Worm (Caenorhabditis elegans) whole organism, L2 larva: ENCODE data around the gene C05G5.1.
A peak's percentile ranks its signal among the peaks of the same experiment; 100 is the strongest.

Source experiments
- C34F6.9 ChIP-seq: fragments of 150-350 bp; optimal IDR thresholded peaks from 2 replicates; lab custom pipeline; 2014; ENCODE audit warnings: missing biosample characterization, missing genetic modification characterization
- Y55F3AM.14 ChIP-seq: fragments of 200-800 bp; sonication (Bioruptor generic); optimal IDR thresholded peaks from 2 replicates; lab custom pipeline; 2018; ENCODE audit warnings: mild to moderate bottlenecking, missing genetic modification characterization, missing compliant biosample characterization
- ZK546.5 ChIP-seq: sonication (generic microtip); optimal IDR thresholded peaks from 2 replicates; lab custom pipeline; 2017; ENCODE audit warnings: missing biosample characterization, missing genetic modification characterization
- alr-1 ChIP-seq: fragments of 150-350 bp; optimal IDR thresholded peaks from 2 replicates; lab custom pipeline; 2014; ENCODE audit warnings: missing biosample characterization, missing genetic modification characterization
- ama-1 ChIP-seq: fragments of 150-350 bp; optimal IDR thresholded peaks from 2 replicates; lab custom pipeline; 2018; ENCODE audit warnings: inconsistent platforms
- ceh-82 ChIP-seq: fragments of 150-350 bp; optimal IDR thresholded peaks from 2 replicates; lab custom pipeline; 2014; ENCODE audit warnings: missing biosample characterization, missing genetic modification characterization
- crh-2 ChIP-seq: sonication (generic microtip); optimal IDR thresholded peaks from 2 replicates; lab custom pipeline; 2017; ENCODE audit warnings: missing biosample characterization, missing genetic modification characterization
- dmd-4 ChIP-seq: sonication (generic microtip); optimal IDR thresholded peaks from 2 replicates; lab custom pipeline; 2017; ENCODE audit warnings: missing biosample characterization, missing genetic modification characterization
- egl-27 ChIP-seq: sonication (generic microtip); optimal IDR thresholded peaks from 3 replicates; lab custom pipeline; 2017; ENCODE audit warnings: missing biosample characterization, missing genetic modification reagents, missing genetic modification characterization
- elt-1 ChIP-seq: fragments of 150-350 bp; optimal IDR thresholded peaks from 2 replicates; lab custom pipeline; 2014; ENCODE audit warnings: missing biosample characterization, missing genetic modification characterization
- fos-1 ChIP-seq: fragments of 150-350 bp; optimal IDR thresholded peaks from 2 replicates; lab custom pipeline; 2014; ENCODE audit warnings: missing biosample characterization, missing genetic modification characterization
- gmeb-1 ChIP-seq: fragments of 150-350 bp; optimal IDR thresholded peaks from 2 replicates; lab custom pipeline; 2014; ENCODE audit warnings: missing biosample characterization, missing genetic modification characterization
- lin-11 ChIP-seq: fragments of 150-350 bp; sonication (generic microtip); optimal IDR thresholded peaks from 2 replicates; lab custom pipeline; 2014; ENCODE audit warnings: missing biosample characterization, missing genetic modification characterization, inconsistent platforms, mixed read lengths
- lin-13 ChIP-seq: fragments of 150-350 bp; optimal IDR thresholded peaks from 2 replicates; lab custom pipeline; 2014; ENCODE audit warnings: missing biosample characterization, missing genetic modification reagents, missing genetic modification characterization
- lsy-2 ChIP-seq, 2 experiments: fragments of 150-350 bp in 1 of 2; sonication (generic microtip) in 1 of 2; optimal IDR thresholded peaks; 2 replicates each; lab custom pipeline; 2014 to 2017; ENCODE audit warnings: missing biosample characterization in 2 of 2, missing genetic modification characterization in 2 of 2
- mab-5 ChIP-seq: fragments of 150-350 bp; optimal IDR thresholded peaks from 2 replicates; lab custom pipeline; 2014; ENCODE audit warnings: missing biosample characterization, missing genetic modification characterization
- mbf-1 ChIP-seq: sonication (generic microtip); optimal IDR thresholded peaks from 2 replicates; lab custom pipeline; 2017; ENCODE audit warnings: missing biosample characterization, missing genetic modification characterization
- mdl-1 ChIP-seq, 2 experiments: fragments of 150-350 bp in 1 of 2; sonication (generic microtip) in 1 of 2; optimal IDR thresholded peaks; 2 replicates each; lab custom pipeline; 2017; ENCODE audit warnings: missing biosample characterization in 2 of 2, missing genetic modification characterization in 2 of 2
- nhr-10 ChIP-seq: sonication (generic microtip); optimal IDR thresholded peaks from 2 replicates; lab custom pipeline; 2017; ENCODE audit warnings: missing biosample characterization, missing genetic modification characterization
- nhr-12 ChIP-seq: fragments of 150-350 bp; optimal IDR thresholded peaks from 2 replicates; lab custom pipeline; 2014; ENCODE audit warnings: missing biosample characterization, missing genetic modification characterization
- nhr-129 ChIP-seq: fragments of 150-350 bp; optimal IDR thresholded peaks from 2 replicates; lab custom pipeline; 2014; ENCODE audit warnings: missing biosample characterization, missing genetic modification characterization
- nhr-21 ChIP-seq: fragments of 150-350 bp; optimal IDR thresholded peaks from 2 replicates; lab custom pipeline; 2014; ENCODE audit warnings: missing biosample characterization, missing genetic modification characterization
- nhr-23 ChIP-seq: fragments of 150-350 bp; optimal IDR thresholded peaks from 2 replicates; lab custom pipeline; 2014; ENCODE audit warnings: missing biosample characterization, missing genetic modification reagents, missing genetic modification characterization
- nhr-237 ChIP-seq: fragments of 150-350 bp; optimal IDR thresholded peaks from 2 replicates; lab custom pipeline; 2014; ENCODE audit warnings: missing biosample characterization, missing genetic modification characterization
- nhr-6 ChIP-seq: fragments of 150-350 bp; optimal IDR thresholded peaks from 2 replicates; lab custom pipeline; 2014; ENCODE audit warnings: missing biosample characterization, missing genetic modification characterization
- nhr-77 ChIP-seq: fragments of 150-350 bp; optimal IDR thresholded peaks from 2 replicates; lab custom pipeline; 2014; ENCODE audit warnings: missing biosample characterization, missing genetic modification characterization
- peb-1 ChIP-seq: fragments of 150-350 bp; optimal IDR thresholded peaks from 2 replicates; lab custom pipeline; 2014; ENCODE audit warnings: missing biosample characterization, missing genetic modification characterization
- sem-4 ChIP-seq: fragments of 150-350 bp; optimal IDR thresholded peaks from 2 replicates; lab custom pipeline; 2014; ENCODE audit warnings: missing biosample characterization, missing genetic modification reagents, missing genetic modification characterization
- skn-1 ChIP-seq: sonication (generic microtip); optimal IDR thresholded peaks from 2 replicates; lab custom pipeline; 2017; ENCODE audit warnings: missing biosample characterization, missing genetic modification characterization
- sma-9 ChIP-seq, 2 experiments: fragments of 150-350 bp in 1 of 2; sonication (generic microtip) in 1 of 2; optimal IDR thresholded peaks; 2 replicates each; lab custom pipeline; 2014 to 2016; ENCODE audit warnings: missing genetic modification characterization in 2 of 2, mild to moderate bottlenecking in 1 of 2, missing biosample characterization in 1 of 2, missing compliant biosample characterization in 1 of 2, missing genetic modification reagents in 1 of 2, moderate library complexity in 1 of 2
- unc-39 ChIP-seq: fragments of 150-350 bp; optimal IDR thresholded peaks from 2 replicates; lab custom pipeline; 2014; ENCODE audit warnings: missing biosample characterization, missing genetic modification characterization
- unc-62 ChIP-seq: fragments of 150-350 bp; optimal IDR thresholded peaks from 2 replicates; lab custom pipeline; 2014; ENCODE audit warnings: missing biosample characterization, missing genetic modification reagents, missing genetic modification characterization
- zag-1 ChIP-seq: fragments of 150-350 bp; optimal IDR thresholded peaks from 2 replicates; lab custom pipeline; 2014; ENCODE audit warnings: missing biosample characterization, missing genetic modification characterization
- ztf-1 ChIP-seq: fragments of 200-800 bp; sonication (Bioruptor generic); conservative IDR thresholded peaks from 2 replicates; pipeline ENCODE4 v1.3.6; 2022; ENCODE audit warnings: missing genetic modification characterization, missing compliant biosample characterization
- ztf-4 ChIP-seq: fragments of 150-350 bp; optimal IDR thresholded peaks from 2 replicates; lab custom pipeline; 2014; ENCODE audit warnings: missing biosample characterization, missing genetic modification characterization

Gene C05G5.1

ce11 chrX:14768989-14769388 is 29.1 kb upstream of the C05G5.1 start:
- TF ChIP-seq fos-1 (tag; lab: Kevin White, UChicago), result peak; percentile 58
- TF ChIP-seq sma-9 (GFP tag; optimal IDR thresholded peaks at IDR 0.05; lab: Kevin White, UChicago), result peak; percentile 34
- no peak for TF ChIP-seq sma-9 (tag; optimal IDR thresholded peaks at IDR 0.05; lab: Kevin White, UChicago)
- no peak for TF ChIP-seq nhr-129 (tag; lab: Kevin White, UChicago)

DNA sequence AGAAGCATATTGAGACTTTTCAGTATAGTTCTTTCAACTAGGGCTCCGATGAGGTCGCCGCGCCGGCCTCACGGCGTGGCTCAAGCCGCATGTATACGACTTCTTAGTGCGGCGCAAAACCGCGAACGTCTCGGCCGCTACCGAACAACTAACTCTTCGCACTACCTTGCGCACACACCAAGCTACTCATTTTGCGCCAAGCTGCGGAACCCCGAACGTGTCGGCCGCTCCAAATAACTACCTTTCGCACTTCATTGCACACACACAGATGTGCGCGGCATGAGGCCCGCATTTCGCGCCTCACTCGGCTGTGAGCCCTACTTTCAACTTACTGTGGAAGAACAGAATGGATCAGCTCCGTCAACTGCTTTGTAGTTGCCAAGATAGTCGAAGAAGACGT is 27.9 kb upstream of the C05G5.1 start:
- TF ChIP-seq nhr-12 (tag; lab: Kevin White, UChicago) (no peak), ZK546.5 (tag; lab: Kevin White, UChicago) (no peak), nhr-6 (tag; lab: Kevin White, UChicago) (no peak), mdl-1 (tag; optimal IDR thresholded peaks at IDR 0.05; lab: Kevin White, UChicago) (no peak), ama-1 (lab: Kevin White, UChicago) (no peak), lsy-2 (tag; optimal IDR thresholded peaks at IDR 0.05; lab: Kevin White, UChicago) (no peak), unc-62 (GFP tag; lab: Kevin White, UChicago) (no peak), Y55F3AM.14 (no peak), nhr-23 (tag; lab: Kevin White, UChicago) (no peak), C34F6.9 (tag; lab: Kevin White, UChicago) (no peak), nhr-21 (tag; lab: Kevin White, UChicago) (no peak), nhr-237 (tag; lab: Kevin White, UChicago) (no peak)
- TF ChIP-seq, all 48 proteins: peak for 0

- TF ChIP-seq elt-1 (tag; lab: Kevin White, UChicago), result no peak
- TF ChIP-seq nhr-10 (tag; lab: Kevin White, UChicago), result no peak
- TF ChIP-seq ztf-4, result no peak
- TF ChIP-seq egl-27 (tag; lab: Kevin White, UChicago), result no peak
- no peak for TF ChIP-seq lin-13
- no peak for TF ChIP-seq Y55F3AM.14
- no peak for TF ChIP-seq ZK546.5 (tag; lab: Kevin White, UChicago)
- TF ChIP-seq mdl-1 (tag; optimal IDR thresholded peaks at IDR 0.05; lab: Kevin White, UChicago), result no peak
- no peak for TF ChIP-seq dmd-4 (tag; lab: Kevin White, UChicago)
- TF ChIP-seq unc-39 (tag; lab: Kevin White, UChicago), result no peak
- TF ChIP-seq nhr-77, result no peak
- TF ChIP-seq ztf-1, result no peak
- no peak for TF ChIP-seq ama-1 (lab: Kevin White, UChicago)
- TF ChIP-seq mbf-1, result no peak
- no peak for TF ChIP-seq ceh-82 (tag; lab: Kevin White, UChicago)
- TF ChIP-seq gmeb-1 (tag; lab: Kevin White, UChicago), result no peak
- no peak for TF ChIP-seq mab-5
- TF ChIP-seq peb-1 (tag; lab: Kevin White, UChicago), result no peak
- TF ChIP-seq crh-2 (tag; lab: Kevin White, UChicago), result no peak
Observed at ce11 chrX:14761021-14761420, 21.1 kb upstream of the C05G5.1 start, which contains the start of gene C05G5.5. C05G5.5 (minus strand) TSS chrX:14761121.

DNA sequence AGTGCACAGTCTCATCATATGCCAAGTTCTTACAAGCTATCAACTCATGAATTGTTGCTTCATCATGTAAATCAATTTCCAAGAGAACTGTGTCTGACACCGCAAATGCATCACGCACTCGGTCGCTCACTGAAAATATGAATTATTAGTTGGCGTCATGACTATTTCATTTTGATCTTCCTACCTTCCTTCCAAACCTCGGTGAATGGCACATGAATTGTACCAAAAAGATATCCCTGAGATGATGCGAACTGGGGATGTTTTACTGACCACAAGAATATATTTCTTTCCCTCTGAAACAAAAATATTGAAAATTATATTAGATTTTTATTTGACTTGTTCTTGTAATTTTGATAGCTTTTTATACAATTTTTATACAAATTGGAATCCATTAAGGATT is 20.2 kb upstream of the C05G5.1 start:
- TF ChIP-seq lsy-2 (tag; optimal IDR thresholded peaks at IDR 0.05; lab: Kevin White, UChicago) (no peak), nhr-12 (tag; lab: Kevin White, UChicago) (no peak), lin-11 (tag; lab: Kevin White, UChicago) (no peak), mbf-1 (no peak), nhr-6 (tag; lab: Kevin White, UChicago) (no peak), nhr-129 (tag; lab: Kevin White, UChicago) (no peak), dmd-4 (tag; lab: Kevin White, UChicago) (no peak), sem-4 (tag; lab: Kevin White, UChicago) (no peak), lin-13 (no peak), ceh-82 (tag; lab: Kevin White, UChicago) (no peak), fos-1 (tag; lab: Kevin White, UChicago) (no peak), sma-9 (GFP tag; optimal IDR thresholded peaks at IDR 0.05; lab: Kevin White, UChicago) (no peak), sma-9 (tag; optimal IDR thresholded peaks at IDR 0.05; lab: Kevin White, UChicago) (no peak), nhr-237 (tag; lab: Kevin White, UChicago) (no peak), alr-1 (no peak), gmeb-1 (tag; lab: Kevin White, UChicago) (no peak)

ce11 chrX:14759549-14759948 is 19.6 kb upstream of the C05G5.1 start:
- TF ChIP-seq skn-1 (tag; lab: Kevin White, UChicago) (no peak), zag-1 (tag; lab: Kevin White, UChicago) (no peak), peb-1 (tag; lab: Kevin White, UChicago) (no peak)
